Worm (Caenorhabditis elegans) whole organism, L3 larva: ENCODE measurements around the gene C29F4.3.

Source experiments
- R02D3.7 ChIP-seq: fragments of 150-350 bp; optimal IDR thresholded peaks from 2 replicates; lab custom pipeline; 2014; ENCODE audit warnings: missing biosample characterization, missing genetic modification characterization
- ZK546.5 ChIP-seq: sonication (generic microtip); optimal IDR thresholded peaks from 2 replicates; lab custom pipeline; 2017; ENCODE audit warnings: missing biosample characterization, missing genetic modification characterization
- hmg-11 ChIP-seq: sonication (generic microtip); optimal IDR thresholded peaks from 2 replicates; lab custom pipeline; 2016; ENCODE audit warnings: missing genetic modification characterization, missing compliant biosample characterization
- mdl-1 ChIP-seq: fragments of 150-350 bp; optimal IDR thresholded peaks from 2 replicates; lab custom pipeline; 2014; ENCODE audit warnings: missing biosample characterization, missing genetic modification characterization
- nhr-77 ChIP-seq: fragments of 150-350 bp; optimal IDR thresholded peaks from 2 replicates; lab custom pipeline; 2014; ENCODE audit warnings: missing biosample characterization, missing genetic modification characterization
- snpc-4 ChIP-seq: fragments of 150-350 bp; optimal IDR thresholded peaks from 2 replicates; lab custom pipeline; 2014; ENCODE audit warnings: missing biosample characterization, missing genetic modification characterization
- unc-62 ChIP-seq: fragments of 150-350 bp; sonication (generic microtip); optimal IDR thresholded peaks from 4 replicates; lab custom pipeline; 2014; ENCODE audit warnings: missing biosample characterization, missing genetic modification reagents, missing genetic modification characterization

DNA sequence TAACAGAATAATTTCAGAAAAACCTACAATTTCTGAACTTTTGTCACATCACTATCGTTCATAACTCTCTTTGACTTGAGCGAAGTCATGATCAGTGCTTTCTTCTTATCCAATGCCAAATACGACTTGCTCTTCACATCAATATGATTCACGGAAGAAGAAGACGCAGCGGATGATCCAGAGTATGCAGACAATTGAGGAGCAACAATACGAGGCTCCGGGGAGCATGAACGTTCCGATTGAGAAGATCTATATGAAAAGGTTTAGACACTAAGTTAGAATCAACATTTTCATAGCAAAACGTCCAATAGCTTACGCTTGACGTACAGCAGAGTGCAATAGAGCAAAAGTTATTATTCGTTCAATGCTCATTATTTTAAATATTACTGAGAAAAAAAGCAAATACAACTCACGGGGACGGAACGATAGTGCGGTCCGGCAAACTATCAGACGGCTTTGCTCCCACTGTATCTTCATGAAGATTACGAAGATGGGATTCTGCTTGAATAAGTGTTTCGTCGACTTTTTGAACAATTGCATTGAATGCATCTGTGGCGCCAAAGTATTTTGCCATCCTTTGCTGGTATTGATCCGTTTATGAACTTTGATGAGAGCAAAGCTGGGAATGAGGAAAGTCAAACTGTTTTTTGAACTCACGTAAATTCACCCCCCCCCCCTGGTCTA, 36.9 kb upstream of the C29F4.3 start, which contains the start of gene C05C12.5:
- TF ChIP-seq snpc-4 (no peak), unc-62 (GFP tag; lab: Kevin White, UChicago) (no peak), ZK546.5 (tag; lab: Kevin White, UChicago) (no peak), hmg-11 (tag; lab: Kevin White, UChicago) (no peak), R02D3.7 (tag; lab: Kevin White, UChicago) (no peak), mdl-1 (tag; lab: Kevin White, UChicago) (no peak), nhr-77 (no peak)
